Worm (Caenorhabditis elegans) whole organism, young adult: ENCODE measurements around the gene F59A1.16.

Experiments used
- F10E7.11 ChIP-seq: sonication (generic microtip); optimal IDR thresholded peaks from 2 replicates; lab custom pipeline; 2017; ENCODE audit warnings: mild to moderate bottlenecking, missing genetic modification characterization, moderate library complexity, missing compliant biosample characterization
- F52B5.7 ChIP-seq: sonication (generic microtip); optimal IDR thresholded peaks from 2 replicates; lab custom pipeline; 2016; ENCODE audit warnings: mild to moderate bottlenecking, missing genetic modification characterization, missing compliant biosample characterization
- K11D2.4 ChIP-seq: fragments of 200-800 bp; sonication (Bioruptor generic); IDR thresholded peaks from 2 replicates; pipeline ENCODE4 v1.3.6; 2022; ENCODE audit warnings: missing genetic modification reagents, missing genetic modification characterization, missing compliant biosample characterization
- T07F8.4 ChIP-seq: sonication (generic microtip); optimal IDR thresholded peaks from 2 replicates; lab custom pipeline; 2016; ENCODE audit warnings: mild to moderate bottlenecking, missing genetic modification characterization, moderate library complexity, missing compliant biosample characterization
- T26A5.8 ChIP-seq: sonication (generic microtip); optimal IDR thresholded peaks from 2 replicates; lab custom pipeline; 2016; ENCODE audit warnings: missing genetic modification characterization, missing compliant biosample characterization
- Y53F4B.3 ChIP-seq: fragments of 200-800 bp; sonication (Bioruptor generic); IDR thresholded peaks from 2 replicates; pipeline ENCODE4 v1.3.6; 2022; ENCODE audit warnings: missing genetic modification reagents, missing genetic modification characterization, missing compliant biosample characterization
- Y67H2A.10 ChIP-seq: fragments of 200-800 bp; sonication (Bioruptor generic); conservative IDR thresholded peaks from 2 replicates; pipeline ENCODE4 v1.3.6; 2022; ENCODE audit warnings: missing genetic modification reagents, missing genetic modification characterization, missing compliant biosample characterization
- Y95B8A.8 ChIP-seq: fragments of 200-800 bp; sonication (Bioruptor generic); IDR thresholded peaks from 2 replicates; pipeline ENCODE4 v1.3.6; 2022; ENCODE audit warnings: missing genetic modification reagents, missing genetic modification characterization, missing compliant biosample characterization
- akir-1 ChIP-seq: fragments of 200-800 bp; sonication (Bioruptor generic); optimal IDR thresholded peaks from 2 replicates; lab custom pipeline; 2018; ENCODE audit warnings: mild to moderate bottlenecking, missing genetic modification characterization, moderate library complexity, missing compliant biosample characterization
- attf-6 ChIP-seq: fragments of 200-800 bp; sonication (Bioruptor generic); IDR thresholded peaks from 2 replicates; pipeline ENCODE4 v1.3.6; 2022; ENCODE audit warnings: missing genetic modification reagents, missing genetic modification characterization, missing compliant biosample characterization
- ceh-100 ChIP-seq: fragments of 200-800 bp; sonication (Bioruptor generic); IDR thresholded peaks from 2 replicates; pipeline ENCODE4 v1.3.6; 2022; ENCODE audit warnings: missing genetic modification reagents, missing genetic modification characterization, missing compliant biosample characterization
- ceh-79 ChIP-seq: sonication (generic microtip); optimal IDR thresholded peaks from 2 replicates; lab custom pipeline; 2017; ENCODE audit warnings: mild to moderate bottlenecking, missing genetic modification characterization, missing compliant biosample characterization
- dpl-1 ChIP-seq: fragments of 150-350 bp; optimal IDR thresholded peaks from 2 replicates; lab custom pipeline; 2014; ENCODE audit warnings: missing biosample characterization, missing genetic modification reagents, missing genetic modification characterization
- egl-44 ChIP-seq: fragments of 200-800 bp; sonication (Bioruptor generic); IDR thresholded peaks from 2 replicates; pipeline ENCODE4 v1.3.6; 2022; ENCODE audit warnings: missing genetic modification reagents, missing genetic modification characterization, missing compliant biosample characterization
- egrh-3 ChIP-seq: fragments of 200-800 bp; sonication (Bioruptor generic); IDR thresholded peaks from 2 replicates; pipeline ENCODE4 v1.3.6; 2022; ENCODE audit warnings: missing genetic modification reagents, missing genetic modification characterization, missing compliant biosample characterization
- fkh-3 ChIP-seq: sonication (generic microtip); optimal IDR thresholded peaks from 2 replicates; lab custom pipeline; 2016; ENCODE audit warnings: mild to moderate bottlenecking, missing genetic modification characterization, missing compliant biosample characterization
- him-1 ChIP-seq: sonication (generic microtip); optimal IDR thresholded peaks from 2 replicates; lab custom pipeline; 2016; ENCODE audit warnings: missing genotype, missing genetic modification reagents, missing genetic modification characterization, missing compliant biosample characterization
- hlh-12 ChIP-seq: sonication (generic microtip); optimal IDR thresholded peaks from 2 replicates; lab custom pipeline; 2016; ENCODE audit warnings: missing genetic modification characterization, missing compliant biosample characterization
- hmg-1.2 ChIP-seq: fragments of 200-800 bp; sonication (Bioruptor generic); IDR thresholded peaks from 2 replicates; pipeline ENCODE4 v1.3.6; 2022; ENCODE audit warnings: missing genetic modification reagents, missing genetic modification characterization, missing compliant biosample characterization
- let-607 ChIP-seq, 2 experiments: fragments of 200-800 bp in 1 of 2; sonication (Bioruptor generic) in 1 of 2; sonication (generic microtip) in 1 of 2; optimal IDR thresholded peaks; 2 replicates each; lab custom pipeline; 2016 to 2018; ENCODE audit warnings: mild to moderate bottlenecking in 2 of 2, missing compliant biosample characterization in 2 of 2, missing genetic modification characterization in 2 of 2, moderate library complexity in 2 of 2, missing genotype in 1 of 2
- lin-35 ChIP-seq, 3 experiments: fragments of 150-350 bp in 2 of 3; sonication (generic microtip) in 1 of 3; optimal IDR thresholded peaks; 2 replicates each; lab custom pipeline; 2014 to 2018; ENCODE audit warnings: missing biosample characterization in 3 of 3, missing genetic modification characterization in 3 of 3, missing genetic modification reagents in 3 of 3
- lsl-1 ChIP-seq: fragments of 200-800 bp; sonication (Bioruptor generic); optimal IDR thresholded peaks from 2 replicates; lab custom pipeline; 2018; ENCODE audit warnings: mild to moderate bottlenecking, missing genetic modification characterization, moderate library complexity, missing compliant biosample characterization
- madf-6 ChIP-seq: fragments of 200-800 bp; sonication (Bioruptor generic); IDR thresholded peaks from 2 replicates; pipeline ENCODE4 v1.3.6; 2022; ENCODE audit warnings: missing genetic modification reagents, missing genetic modification characterization, missing compliant biosample characterization
- madf-8 ChIP-seq: fragments of 200-800 bp; sonication (Bioruptor generic); conservative IDR thresholded peaks from 2 replicates; pipeline ENCODE4 v1.3.6; 2022; ENCODE audit warnings: missing genetic modification reagents, missing genetic modification characterization, missing compliant biosample characterization
- mcd-1 ChIP-seq: fragments of 200-800 bp; sonication (Bioruptor generic); IDR thresholded peaks from 2 replicates; pipeline ENCODE4 v1.3.6; 2022; ENCODE audit warnings: missing genetic modification reagents, missing genetic modification characterization, missing compliant biosample characterization
- nfya-2 ChIP-seq: fragments of 200-800 bp; sonication (Bioruptor generic); IDR thresholded peaks from 2 replicates; pipeline ENCODE4 v1.3.6; 2022; ENCODE audit warnings: missing genetic modification reagents, missing genetic modification characterization, missing compliant biosample characterization
- pha-4 ChIP-seq: fragments of 150-350 bp; sonication (generic microtip); optimal IDR thresholded peaks from 2 replicates; lab custom pipeline; 2014; ENCODE audit warnings: missing biosample characterization, missing genetic modification reagents, missing genetic modification characterization
- rcor-1 ChIP-seq: fragments of 200-800 bp; sonication (Bioruptor generic); IDR thresholded peaks from 2 replicates; pipeline ENCODE4 v1.3.6; 2022; ENCODE audit warnings: missing genetic modification reagents, missing genetic modification characterization, missing compliant biosample characterization
- rec-8 ChIP-seq, 2 experiments: sonication (generic microtip); optimal IDR thresholded peaks; 2 replicates each; lab custom pipeline; 2016; ENCODE audit warnings: mild to moderate bottlenecking in 2 of 2, missing genetic modification characterization in 2 of 2, missing genetic modification reagents in 2 of 2, missing genotype in 2 of 2, missing biosample characterization in 1 of 2, missing compliant biosample characterization in 1 of 2, moderate library complexity in 1 of 2
- zfh-2 ChIP-seq: fragments of 200-800 bp; sonication (Bioruptor generic); conservative IDR thresholded peaks from 2 replicates; pipeline ENCODE4 v1.3.6; 2022; ENCODE audit warnings: missing genetic modification reagents, missing genetic modification characterization, missing compliant biosample characterization
- zim-3 ChIP-seq: sonication (generic microtip); optimal IDR thresholded peaks from 2 replicates; lab custom pipeline; 2017; ENCODE audit warnings: mild to moderate bottlenecking, missing genetic modification characterization, moderate library complexity, missing compliant biosample characterization
- ztf-22 ChIP-seq: fragments of 200-800 bp; sonication (Bioruptor generic); optimal IDR thresholded peaks from 2 replicates; lab custom pipeline; 2018; ENCODE audit warnings: mild to moderate bottlenecking, missing genetic modification characterization, moderate library complexity, missing compliant biosample characterization
- ztf-25 ChIP-seq: fragments of 200-800 bp; sonication (Bioruptor generic); IDR thresholded peaks from 2 replicates; pipeline ENCODE4 v1.3.6; 2022; ENCODE audit warnings: missing genetic modification reagents, missing genetic modification characterization, missing compliant biosample characterization
- ztf-26 ChIP-seq: sonication (generic microtip); optimal IDR thresholded peaks from 2 replicates; lab custom pipeline; 2017; ENCODE audit warnings: missing genetic modification characterization, missing compliant biosample characterization
- ztf-6 ChIP-seq: fragments of 200-800 bp; sonication (Bioruptor generic); IDR thresholded peaks from 2 replicates; pipeline ENCODE4 v1.3.6; 2022; ENCODE audit warnings: missing genetic modification reagents, missing genetic modification characterization, missing compliant biosample characterization

The F59A1.16 gene

DNA sequence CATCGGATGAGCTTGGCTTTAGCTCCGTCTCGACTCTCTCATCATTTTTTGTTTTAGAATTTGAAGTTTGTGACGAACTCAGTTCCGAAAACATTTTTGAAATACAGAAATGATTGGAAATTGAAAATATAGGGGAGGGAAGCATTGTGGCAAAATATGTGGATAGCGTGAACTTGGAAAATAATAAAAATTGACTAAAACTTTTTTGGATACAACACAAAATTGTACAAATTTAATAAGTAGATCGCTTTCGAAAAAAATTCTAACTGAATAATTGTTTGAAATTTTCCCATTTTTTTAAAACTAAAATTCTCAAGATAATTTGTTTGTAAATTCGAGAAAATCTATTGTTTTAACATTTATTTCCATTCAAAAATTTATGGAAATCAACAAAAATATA lies 994 bp downstream of the F59A1.16 start, which contains the start of gene F59A1.15 (continued):
- no peak for TF ChIP-seq F10E7.11 (tag; lab: Kevin White, UChicago)
- no peak for TF ChIP-seq him-1 (tag; lab: Kevin White, UChicago)

DNA sequence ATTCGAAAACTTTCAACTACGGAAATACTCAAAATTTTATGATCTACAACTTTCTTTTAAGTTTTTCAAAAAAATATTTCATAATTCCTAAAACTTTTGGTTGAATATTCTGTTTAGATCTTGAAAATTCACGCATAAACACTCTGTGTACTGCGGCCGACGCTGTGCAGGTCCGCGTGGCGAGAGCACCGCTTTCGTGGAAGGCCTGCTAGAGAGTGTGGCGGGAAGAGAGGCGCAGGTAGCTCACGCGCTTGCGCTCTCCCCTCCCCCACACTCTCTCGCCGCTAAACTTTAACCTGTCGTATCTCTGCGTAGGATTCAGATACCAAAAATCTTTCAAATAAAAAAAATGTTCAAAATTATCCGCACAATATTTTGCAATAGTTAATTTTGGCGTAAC lies 1.5 kb downstream of the F59A1.16 start:
- TF ChIP-seq egrh-3 (GFP tag; lab: Robert Waterston, UW) (peak; percentile 59; the same call in 1 of the 2 replicates), zfh-2 (GFP tag; lab: Robert Waterston, UW) (peak; percentile 74), F52B5.7 (tag; lab: Kevin White, UChicago) (no peak)

DNA sequence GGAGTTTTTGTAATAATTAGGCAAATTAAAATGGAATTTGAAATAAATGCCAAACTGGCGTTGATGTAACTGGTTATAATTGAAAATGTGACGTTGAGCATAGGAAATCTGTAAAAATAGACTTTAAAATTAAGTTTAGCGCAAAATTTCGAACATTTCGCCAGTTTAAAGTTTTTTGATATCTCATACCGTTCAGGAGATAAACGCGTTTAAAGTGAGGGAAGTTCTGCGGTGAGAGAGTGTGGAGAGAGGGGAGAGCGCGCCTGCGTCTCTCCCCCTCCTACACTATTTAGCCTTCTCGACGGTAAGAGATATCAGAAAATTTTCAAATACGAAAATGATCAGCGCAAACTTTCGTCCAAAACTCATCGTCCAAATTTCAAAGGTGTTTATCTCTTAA lies 8.2 kb downstream of the F59A1.16 start, which contains the start of gene str-92:
TSS of gene str-92 (minus strand) at position 101 of the 400 bp plus-strand sequence.
- no peak for TF ChIP-seq ztf-25 (GFP tag; lab: Robert Waterston, UW)

ce11 chrV:17673343-17673742 lies 11.4 kb downstream of the F59A1.16 start, which contains the start of gene str-93:
Gene str-93 (minus strand): TSS chrV:17673443.
- TF ChIP-seq hmg-1.2 (GFP tag; lab: Robert Waterston, UW) (peak; percentile 57), K11D2.4 (GFP tag; lab: Robert Waterston, UW) (no peak)

DNA sequence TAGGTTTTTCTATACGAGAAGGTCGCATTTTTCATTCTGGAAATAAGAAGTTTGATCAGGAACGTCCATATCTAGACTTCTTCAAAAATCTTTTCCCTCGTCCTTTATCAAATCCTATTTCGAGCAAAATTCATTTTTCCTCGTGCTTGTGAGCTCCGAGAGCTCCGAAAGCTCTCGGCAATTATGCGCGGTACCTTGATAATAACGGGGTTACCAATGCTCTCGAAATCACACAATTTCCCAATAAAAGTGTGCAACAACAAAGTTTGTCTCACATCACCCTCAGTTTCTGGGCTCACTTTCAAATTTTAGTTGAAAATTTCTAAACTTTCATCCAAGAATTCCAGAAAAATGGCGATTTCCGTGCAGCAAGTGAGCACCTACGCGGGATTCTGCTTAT lies 16.2 kb downstream of the F59A1.16 start, which contains the start of gene str-89:
TSS of gene str-89 (plus strand) at position 301 of the 400 bp plus-strand sequence.
- TF ChIP-seq madf-6, result no peak
- no peak for TF ChIP-seq rec-8 (tag; optimal IDR thresholded peaks at IDR 0.05; lab: Kevin White, UChicago)
- no peak for TF ChIP-seq pha-4 (tag; lab: Kevin White, UChicago)
- no peak for TF ChIP-seq lin-35 (GFP tag; optimal IDR thresholded peaks at IDR 0.05; lab: Kevin White, UChicago)
- no peak for TF ChIP-seq fkh-3 (tag; lab: Kevin White, UChicago)
- no peak for TF ChIP-seq ceh-100 (GFP tag; lab: Robert Waterston, UW)
- TF ChIP-seq Y95B8A.8, result no peak
- TF ChIP-seq egl-44 (GFP tag; lab: Robert Waterston, UW), result no peak

DNA sequence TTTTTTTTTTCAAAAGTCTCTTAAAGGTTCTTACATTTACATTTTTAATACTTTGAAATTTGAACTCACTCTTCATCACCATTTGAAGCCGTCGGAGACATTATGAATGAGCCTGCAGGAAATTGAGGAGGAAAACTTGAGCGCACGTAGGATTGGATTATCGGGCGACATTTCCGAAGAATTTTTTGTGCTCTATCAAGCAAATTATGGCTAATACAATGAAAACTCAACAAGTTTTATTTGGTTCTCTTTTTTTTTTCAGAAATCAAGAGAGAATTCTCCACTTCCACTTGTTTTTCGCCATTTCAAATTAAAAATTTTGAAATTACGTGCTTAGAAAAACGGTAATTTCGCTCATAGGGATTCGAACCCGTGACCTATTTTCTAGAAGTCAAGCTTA lies 17.1 kb downstream of the F59A1.16 start, which contains the start of gene F59A1.12:
TSS of gene F59A1.12 (minus strand) at position 101 of the 400 bp plus-strand sequence.
- TF ChIP-seq T26A5.8 (tag; lab: Kevin White, UChicago), result no peak
- no peak for TF ChIP-seq zim-3
- TF ChIP-seq ztf-6 (GFP tag; lab: Robert Waterston, UW), result no peak
- no peak for TF ChIP-seq ztf-22
- TF ChIP-seq dpl-1 (GFP tag; lab: Kevin White, UChicago), result no peak
- no peak for TF ChIP-seq hlh-12 (tag; lab: Kevin White, UChicago)
- TF ChIP-seq rcor-1 (GFP tag; lab: Robert Waterston, UW), result no peak
- no peak for TF ChIP-seq egl-44 (GFP tag; lab: Robert Waterston, UW)
- TF ChIP-seq lsl-1 (GFP tag; lab: Kevin White, UChicago), result no peak
- TF ChIP-seq Y67H2A.10 (GFP tag; lab: Robert Waterston, UW), result no peak
- no peak for TF ChIP-seq Y53F4B.3
- TF ChIP-seq ztf-25 (GFP tag; lab: Robert Waterston, UW), result no peak
- no peak for TF ChIP-seq ceh-79 (tag; lab: Kevin White, UChicago)

DNA sequence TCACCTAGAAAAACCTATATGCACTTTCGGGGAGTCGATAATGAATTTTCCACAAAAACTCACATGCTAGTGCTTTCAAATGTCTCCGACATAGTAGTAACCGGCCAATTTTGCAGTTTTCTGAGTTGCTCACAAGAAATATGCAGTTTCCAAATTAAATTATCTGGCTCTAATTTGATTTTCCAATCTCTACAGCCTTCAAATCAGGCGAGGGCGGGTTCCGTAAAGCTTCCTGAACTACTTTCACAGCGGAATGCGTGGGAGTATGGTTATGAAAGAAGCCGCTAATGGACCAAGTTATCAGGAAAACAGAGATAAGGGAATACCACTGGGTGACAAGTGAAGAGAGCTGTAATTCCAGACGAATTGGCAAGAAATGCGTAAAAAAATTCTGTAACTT lies 18.9 kb downstream of the F59A1.16 start, which contains the start of gene F59A1.11:
TSS of gene F59A1.11 (minus strand) at position 101 of the 400 bp plus-strand sequence.
- TF ChIP-seq mcd-1 (no peak), T07F8.4 (no peak), madf-8 (GFP tag; lab: Robert Waterston, UW) (no peak), akir-1 (GFP tag; lab: Kevin White, UChicago) (no peak), nfya-2 (GFP tag; lab: Robert Waterston, UW) (no peak), ztf-26 (tag; lab: Kevin White, UChicago) (no peak), let-607 (tag; optimal IDR thresholded peaks at IDR 0.05; lab: Kevin White, UChicago) (no peak), attf-6 (GFP tag; lab: Robert Waterston, UW) (no peak)
- TF ChIP-seq, all 124 proteins: peak for 0
